Worm (Caenorhabditis elegans): Measurements from ENCODE around the gene T02E9.6.

Gene T02E9.6

DNA sequence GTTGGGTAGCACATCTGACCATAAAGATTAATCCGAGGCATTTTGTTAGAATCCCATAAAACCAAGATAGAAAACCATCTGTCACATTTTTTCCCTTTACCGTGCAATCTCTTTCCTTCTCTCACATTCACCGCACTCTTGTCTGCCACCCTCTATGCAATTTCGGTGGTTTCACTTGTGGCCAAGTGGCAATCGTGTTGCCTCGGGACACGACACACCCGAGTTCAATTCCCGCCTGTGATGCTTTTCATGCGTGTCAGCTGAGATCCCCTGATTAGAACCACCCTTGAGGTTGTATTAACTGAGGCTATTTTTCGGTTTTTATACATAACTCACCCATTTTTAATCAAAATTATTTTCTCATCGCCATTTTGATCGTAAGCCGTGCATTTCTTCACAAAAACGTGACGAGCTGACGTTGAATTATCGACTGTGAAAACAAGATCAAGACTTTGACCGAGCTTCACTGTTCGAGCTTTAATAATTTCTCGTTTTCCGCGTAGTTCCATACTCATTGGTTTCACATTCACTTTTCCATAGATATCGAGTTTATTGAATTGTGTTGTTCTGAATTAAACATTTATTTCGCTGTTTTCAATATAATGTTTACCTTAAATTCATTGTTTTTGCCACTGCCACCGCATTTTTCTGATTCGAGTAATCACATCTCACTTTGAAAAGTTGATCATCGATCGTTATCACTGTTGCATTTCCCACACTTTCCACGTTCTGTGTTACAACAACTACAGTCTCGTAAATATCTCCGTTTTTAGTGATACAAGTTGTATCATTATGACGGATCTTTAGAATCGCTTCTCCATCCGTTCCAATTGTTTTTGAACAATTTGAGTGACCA is 19.8 kb downstream of the T02E9.6 start:
- TF ChIP-seq Y55F3AM.14 (GFP tag; optimal IDR thresholded peaks at IDR 0.05) (peak; percentile 85), nhr-77 (tag; optimal IDR thresholded peaks at IDR 0.05) (no peak), ztf-4 (tag; optimal IDR thresholded peaks at IDR 0.05) (peak; percentile 64), alr-1 (tag; optimal IDR thresholded peaks at IDR 0.05) (no peak), nhr-23 (tag; optimal IDR thresholded peaks at IDR 0.05) (no peak), skn-1 (tag; optimal IDR thresholded peaks at IDR 0.05) (no peak), unc-39 (tag; optimal IDR thresholded peaks at IDR 0.05) (no peak), nhr-12 (tag; optimal IDR thresholded peaks at IDR 0.05) (no peak), unc-62 (GFP tag; optimal IDR thresholded peaks at IDR 0.05) (no peak), unc-55 (GFP tag; optimal IDR thresholded peaks at IDR 0.05) (no peak), blmp-1 (tag; optimal IDR thresholded peaks at IDR 0.05; ENCODE audit: insufficient read depth) (no peak), nhr-25 (tag; optimal IDR thresholded peaks at IDR 0.05) (peak; percentile 79), nhr-237 (tag; optimal IDR thresholded peaks at IDR 0.05) (no peak), egl-27 (tag; optimal IDR thresholded peaks at IDR 0.05) (peak; percentile 64), sma-3 (GFP tag; optimal IDR thresholded peaks at IDR 0.05) (peak; percentile 81), R02D3.7 (tag; optimal IDR thresholded peaks at IDR 0.05) (no peak), ama-1 (optimal IDR thresholded peaks at IDR 0.05) (no peak), dmd-4 (tag; optimal IDR thresholded peaks at IDR 0.05) (no peak), ceh-82 (tag; optimal IDR thresholded peaks at IDR 0.05) (peak; percentile 40), lin-13 (GFP tag; optimal IDR thresholded peaks at IDR 0.05) (peak; percentile 71), fos-1 (tag; optimal IDR thresholded peaks at IDR 0.05) (peak; percentile 76), ztf-1 (GFP tag; conservative IDR thresholded peaks at IDR 0.05) (0 out of 2 replicates have a peak, but pooled peaks have one; percentile 72), ceh-16 (tag; optimal IDR thresholded peaks at IDR 0.05) (peak; percentile 44), C34F6.9 (tag; optimal IDR thresholded peaks at IDR 0.05) (peak; percentile 46), crh-2 (tag; optimal IDR thresholded peaks at IDR 0.05) (peak; percentile 91), nhr-10 (tag; optimal IDR thresholded peaks at IDR 0.05) (no peak), mdl-1 (tag; optimal IDR thresholded peaks at IDR 0.05) (peak in 1 of 2 experiments; percentile 6), snpc-4 (tag; optimal IDR thresholded peaks at IDR 0.05) (peak; percentile 59), mbf-1 (tag; optimal IDR thresholded peaks at IDR 0.05) (peak; percentile 32), sma-9 (GFP tag; optimal IDR thresholded peaks at IDR 0.05) (peak; percentile 82), sma-9 (tag; optimal IDR thresholded peaks at IDR 0.05) (no peak), ztf-11 (tag; optimal IDR thresholded peaks at IDR 0.05) (peak; percentile 21), sem-4 (tag; optimal IDR thresholded peaks at IDR 0.05) (peak; percentile 61), aly-2 (tag; optimal IDR thresholded peaks at IDR 0.05) (no peak), lin-11 (tag; optimal IDR thresholded peaks at IDR 0.05) (peak; percentile 84), nhr-129 (tag; optimal IDR thresholded peaks at IDR 0.05) (peak; percentile 92), nhr-11 (tag; optimal IDR thresholded peaks at IDR 0.05) (peak; percentile 78), lsy-2 (tag; optimal IDR thresholded peaks at IDR 0.05) (peak; percentile 62 to 67), nhr-6 (tag; optimal IDR thresholded peaks at IDR 0.05) (no peak), zag-1 (tag; optimal IDR thresholded peaks at IDR 0.05) (peak; percentile 9), gmeb-1 (tag; optimal IDR thresholded peaks at IDR 0.05) (peak; percentile 77), nhr-21 (tag; optimal IDR thresholded peaks at IDR 0.05) (peak; percentile 76), mab-5 (tag; optimal IDR thresholded peaks at IDR 0.05) (peak; percentile 53), peb-1 (tag; optimal IDR thresholded peaks at IDR 0.05) (no peak), elt-3 (tag; optimal IDR thresholded peaks at IDR 0.05) (peak; percentile 23), F13H6.1 (tag; optimal IDR thresholded peaks at IDR 0.05) (peak; percentile 92)
